Worm (Caenorhabditis elegans): ENCODE measurements around the gene C28D4.4.

- TF ChIP-seq snpc-4 (tag; optimal IDR thresholded peaks at IDR 0.05): no peak
- TF ChIP-seq lin-13 (GFP tag; optimal IDR thresholded peaks at IDR 0.05): no peak
- no peak for TF ChIP-seq lin-39 (tag; optimal IDR thresholded peaks at IDR 0.05)
- TF ChIP-seq ama-1 (optimal IDR thresholded peaks at IDR 0.05): no peak
- TF ChIP-seq nhr-12 (tag; optimal IDR thresholded peaks at IDR 0.05): no peak
- no peak for TF ChIP-seq skn-1 (tag; optimal IDR thresholded peaks at IDR 0.05)
Measured at ce11 chrIV:9709887-9710286, 34.9 kb downstream of the C28D4.4 start, which contains the start of gene nhr-38.
